Fruit fly (Drosophila melanogaster) whole organism, embryonic: ENCODE results near the gene RpS2.

Experiments used
- C15 ChIP-seq: fragments of 200-800 bp; sonication (Bioruptor generic); IDR thresholded peaks from 3 replicates; pipeline ENCODE4 v1.3.6; 2022; ENCODE audit warnings: missing biosample characterization, missing genetic modification characterization
- CG11093 ChIP-seq: fragments of 200-800 bp; sonication (Bioruptor generic); IDR thresholded peaks from 3 replicates; pipeline ENCODE4 v1.3.6; 2022; ENCODE audit warnings: missing biosample characterization, missing genetic modification characterization
- CG12236 ChIP-seq: fragments of 200-800 bp; sonication (Bioruptor generic); optimal IDR thresholded peaks from 2 replicates; lab custom pipeline; 2016; ENCODE audit warnings: missing biosample characterization, missing genetic modification characterization
- CG12659 ChIP-seq: fragments of 200-800 bp; sonication (Bioruptor generic); optimal IDR thresholded peaks from 3 replicates; lab custom pipeline; 2017; ENCODE audit warnings: mild to moderate bottlenecking, missing biosample characterization, missing genetic modification reagents, missing genetic modification characterization
- CG15601 ChIP-seq: fragments of 200-800 bp; sonication (Bioruptor generic); optimal IDR thresholded peaks from 3 replicates; lab custom pipeline; 2019; ENCODE audit warnings: missing biosample characterization, mild to moderate bottlenecking, missing genetic modification characterization, moderate library complexity
- CG17385 ChIP-seq: fragments of 200-800 bp; sonication (Bioruptor generic); optimal IDR thresholded peaks from 3 replicates; lab custom pipeline; 2018; ENCODE audit warnings: missing biosample characterization, mild to moderate bottlenecking, missing genetic modification characterization
- CG17568 ChIP-seq: fragments of 200-800 bp; sonication (Bioruptor generic); optimal IDR thresholded peaks from 2 replicates; lab custom pipeline; 2018; ENCODE audit warnings: missing biosample characterization, mild to moderate bottlenecking, missing genetic modification characterization, moderate library complexity
- CG3163 ChIP-seq: fragments of 200-800 bp; sonication (Bioruptor generic); optimal IDR thresholded peaks from 3 replicates; lab custom pipeline; 2016; ENCODE audit warnings: missing biosample characterization, missing genetic modification characterization
- CG32767 ChIP-seq: fragments of 200-800 bp; sonication (Bioruptor generic); IDR thresholded peaks from 2 replicates; pipeline ENCODE4 v1.3.6; 2022; ENCODE audit warnings: missing biosample characterization, missing genetic modification characterization
- CG32772 ChIP-seq: fragments of 200-800 bp; sonication (Bioruptor generic); IDR thresholded peaks from 2 replicates; pipeline ENCODE4 v1.3.6; 2022; ENCODE audit warnings: missing biosample characterization, missing genetic modification characterization
- CG34224 ChIP-seq: fragments of 200-800 bp; sonication (Bioruptor generic); IDR thresholded peaks from 3 replicates; pipeline ENCODE4 v1.3.6; 2022; ENCODE audit warnings: missing biosample characterization, missing genetic modification characterization; ENCODE audit not compliant: partially characterized antibody
- CG4404 ChIP-seq: fragments of 200-800 bp; sonication (Bioruptor generic); IDR thresholded peaks from 2 replicates; pipeline ENCODE4 v1.3.6; 2022; ENCODE audit warnings: missing biosample characterization, missing genetic modification characterization
- CG4854 ChIP-seq: fragments of 200-800 bp; sonication (Bioruptor generic); optimal IDR thresholded peaks from 2 replicates; lab custom pipeline; 2016; ENCODE audit warnings: missing biosample characterization, missing genetic modification characterization, inconsistent platforms
- CG5245 ChIP-seq: fragments of 200-800 bp; sonication (Bioruptor generic); optimal IDR thresholded peaks from 3 replicates; lab custom pipeline; 2016; ENCODE audit warnings: missing biosample characterization, missing genetic modification characterization
- CG5953 ChIP-seq: fragments of 200-800 bp; sonication (Bioruptor generic); IDR thresholded peaks from 2 replicates; pipeline ENCODE4 v1.3.6; 2022; ENCODE audit warnings: missing biosample characterization, missing genetic modification characterization
- CG7987 ChIP-seq: fragments of 200-800 bp; sonication (Bioruptor generic); optimal IDR thresholded peaks from 2 replicates; lab custom pipeline; 2018; ENCODE audit warnings: missing biosample characterization, mild to moderate bottlenecking, missing genetic modification characterization, moderate library complexity
- CG8290 ChIP-seq, 3 experiments: fragments of 200-800 bp; sonication (Bioruptor generic); optimal IDR thresholded peaks; 2 replicates each; lab custom pipeline; 2016 to 2019; ENCODE audit warnings: missing biosample characterization in 3 of 3, missing genetic modification characterization in 3 of 3, mild to moderate bottlenecking in 2 of 3, moderate library complexity in 1 of 3
- CHES-1-like ChIP-seq: fragments of 200-800 bp; sonication (Bioruptor generic); optimal IDR thresholded peaks from 2 replicates; lab custom pipeline; 2016; ENCODE audit warnings: missing biosample characterization, missing genetic modification characterization
- D19A ChIP-seq: fragments of 200-800 bp; optimal IDR thresholded peaks from 3 replicates; lab custom pipeline; 2019; ENCODE audit warnings: missing biosample characterization, mild to moderate bottlenecking, missing genetic modification characterization, moderate library complexity
- Dip3 ChIP-seq: fragments of 200-800 bp; sonication (Bioruptor generic); optimal IDR thresholded peaks from 3 replicates; lab custom pipeline; 2016; ENCODE audit warnings: missing biosample characterization, missing genetic modification characterization
- Doc2 ChIP-seq: fragments of 200-800 bp; sonication (Bioruptor generic); IDR thresholded peaks from 2 replicates; pipeline ENCODE4 v1.3.6; 2022; ENCODE audit warnings: missing biosample characterization, missing genetic modification characterization
- Ets65A ChIP-seq: fragments of 200-800 bp; sonication (Bioruptor generic); peaks from one replicate; lab custom pipeline; 2016; ENCODE audit warnings: missing biosample characterization, missing genetic modification characterization
- HHEX ChIP-seq: fragments of 200-800 bp; sonication (Bioruptor generic); optimal IDR thresholded peaks from 3 replicates; lab custom pipeline; 2017; ENCODE audit warnings: missing biosample characterization, mild to moderate bottlenecking, missing genetic modification characterization, missing genetic modification reagents
- MESR4 ChIP-seq: fragments of 200-800 bp; sonication (Bioruptor generic); optimal IDR thresholded peaks from 2 replicates; lab custom pipeline; 2018; ENCODE audit warnings: missing biosample characterization, mild to moderate bottlenecking, missing genetic modification characterization, moderate library complexity
- Mad ChIP-seq: fragments of 200-800 bp; sonication (Bioruptor generic); optimal IDR thresholded peaks from 2 replicates; lab custom pipeline; 2016; ENCODE audit warnings: missing biosample characterization, missing genetic modification characterization
- Nf-YB ChIP-seq: fragments of 200-800 bp; sonication (Bioruptor generic); optimal IDR thresholded peaks from 3 replicates; lab custom pipeline; 2019; ENCODE audit warnings: missing biosample characterization, mild to moderate bottlenecking, missing genetic modification characterization, moderate library complexity
- Ravus ChIP-seq: fragments of 200-800 bp; sonication (Bioruptor generic); IDR thresholded peaks from 2 replicates; pipeline ENCODE4 v1.3.6; 2022; ENCODE audit warnings: missing biosample characterization, missing genetic modification characterization
- Side ChIP-seq: fragments of 200-800 bp; sonication (Bioruptor generic); optimal IDR thresholded peaks from 2 replicates; lab custom pipeline; 2016; ENCODE audit warnings: missing biosample characterization, missing genetic modification characterization
- Xrp1 ChIP-seq: fragments of 200-800 bp; sonication (Bioruptor generic); IDR thresholded peaks from 2 replicates; pipeline ENCODE4 v1.3.6; 2022; ENCODE audit warnings: missing biosample characterization, missing genetic modification characterization
- az2 ChIP-seq: fragments of 200-800 bp; sonication (Bioruptor generic); optimal IDR thresholded peaks from 3 replicates; lab custom pipeline; 2016; ENCODE audit warnings: missing biosample characterization, missing genetic modification characterization
- bigmax ChIP-seq: fragments of 200-800 bp; sonication (Bioruptor generic); optimal IDR thresholded peaks from 2 replicates; lab custom pipeline; 2018; ENCODE audit warnings: missing biosample characterization, mild to moderate bottlenecking, missing genetic modification characterization
- chn ChIP-seq: fragments of 200-800 bp; sonication (Bioruptor generic); optimal IDR thresholded peaks from 2 replicates; lab custom pipeline; 2016; ENCODE audit warnings: missing biosample characterization, missing genetic modification characterization
- ci ChIP-seq: fragments of 200-800 bp; sonication (Bioruptor generic); IDR thresholded peaks from 3 replicates; pipeline ENCODE4 v1.3.6; 2022; ENCODE audit warnings: missing biosample characterization, missing genetic modification characterization
- dati ChIP-seq: fragments of 200-800 bp; sonication (Bioruptor generic); IDR thresholded peaks from 2 replicates; pipeline ENCODE4 v1.3.6; 2022; ENCODE audit warnings: missing biosample characterization, missing genetic modification characterization
- ems ChIP-seq: fragments of 200-800 bp; sonication (Bioruptor generic); optimal IDR thresholded peaks from 3 replicates; lab custom pipeline; 2016; ENCODE audit warnings: missing biosample characterization, missing genetic modification characterization
- gcm ChIP-seq: fragments of 200-800 bp; sonication (Bioruptor generic); optimal IDR thresholded peaks from 2 replicates; lab custom pipeline; 2019; ENCODE audit warnings: missing biosample characterization, mild to moderate bottlenecking, missing genetic modification characterization, moderate library complexity
- grau ChIP-seq: fragments of 200-800 bp; optimal IDR thresholded peaks from 3 replicates; lab custom pipeline; 2019; ENCODE audit warnings: missing biosample characterization, mild to moderate bottlenecking, missing genetic modification characterization, moderate library complexity
- her ChIP-seq: fragments of 200-800 bp; sonication (Bioruptor generic); optimal IDR thresholded peaks from 2 replicates; lab custom pipeline; 2016; ENCODE audit warnings: missing biosample characterization, missing genetic modification characterization
- hkb ChIP-seq, 2 experiments: fragments of 200-800 bp in 1 of 2; fragments of >200 bp in 1 of 2; sonication (Bioruptor generic) in 1 of 2; IDR thresholded peaks in 1 of 2; optimal IDR thresholded peaks in 1 of 2; 2 replicates each; pipeline versions ENCODE4 v1.3.6 to Lab custom; 2017 to 2022; ENCODE audit warnings: missing biosample characterization in 1 of 2, missing genetic modification characterization in 1 of 2
- kah ChIP-seq: fragments of 200-800 bp; sonication (Bioruptor generic); optimal IDR thresholded peaks from 2 replicates; lab custom pipeline; 2018; ENCODE audit warnings: missing biosample characterization, mild to moderate bottlenecking, missing genetic modification characterization
- klu ChIP-seq: fragments of 200-800 bp; sonication (Bioruptor generic); IDR thresholded peaks from 2 replicates; pipeline ENCODE4 v1.3.6; 2022; ENCODE audit warnings: missing biosample characterization, missing genetic modification characterization
- nerfin-2 ChIP-seq: fragments of 200-800 bp; sonication (Bioruptor generic); IDR thresholded peaks from 2 replicates; pipeline ENCODE4 v1.3.6; 2022; ENCODE audit warnings: missing biosample characterization, missing genetic modification characterization; ENCODE audit not compliant: partially characterized antibody
- nom ChIP-seq: fragments of 200-800 bp; sonication (Bioruptor generic); optimal IDR thresholded peaks from 2 replicates; lab custom pipeline; 2017; ENCODE audit warnings: missing biosample characterization, missing genetic modification characterization, mild to moderate bottlenecking, moderate library complexity, missing genetic modification reagents
- peb ChIP-seq: fragments of 200-800 bp; sonication (Bioruptor generic); IDR thresholded peaks from 2 replicates; pipeline ENCODE4 v1.3.6; 2022; ENCODE audit warnings: missing biosample characterization, missing genetic modification characterization
- pros ChIP-seq: fragments of 200-800 bp; sonication (Bioruptor generic); optimal IDR thresholded peaks from 3 replicates; lab custom pipeline; 2019; ENCODE audit warnings: missing biosample characterization, mild to moderate bottlenecking, missing genetic modification characterization, moderate library complexity
- slou ChIP-seq: fragments of 200-800 bp; sonication (Bioruptor generic); optimal IDR thresholded peaks from 3 replicates; lab custom pipeline; 2016; ENCODE audit warnings: missing biosample characterization, missing genetic modification characterization
- tap ChIP-seq: fragments of 200-800 bp; optimal IDR thresholded peaks from 3 replicates; lab custom pipeline; 2019; ENCODE audit warnings: missing biosample characterization, mild to moderate bottlenecking, missing genetic modification characterization, moderate library complexity
- tio ChIP-seq: fragments of 200-800 bp; sonication (Bioruptor generic); optimal IDR thresholded peaks from 2 replicates; lab custom pipeline; 2017; ENCODE audit warnings: missing biosample characterization, missing genetic modification characterization, inconsistent platforms
- vfl ChIP-seq: fragments of 200-800 bp; sonication (Bioruptor generic); optimal IDR thresholded peaks from 2 replicates; lab custom pipeline; 2016; ENCODE audit warnings: missing biosample characterization, missing genetic modification characterization
- zfh2 ChIP-seq: fragments of 200-800 bp; sonication (Bioruptor generic); optimal IDR thresholded peaks from 2 replicates; lab custom pipeline; 2016; ENCODE audit warnings: missing biosample characterization, missing genetic modification characterization

Gene RpS2

dm6 chr2L:9921401-9921800 lies 24.0 kb upstream of the RpS2 start, which contains the start of gene CG4592 (continued):
- TF ChIP-seq HHEX (GFP tag; lab: Kevin White, UChicago) (peak; percentile 34), gcm (GFP tag; lab: Kevin White, UChicago) (no peak), Side (peak; percentile 31), dati (GFP tag; lab: Robert Waterston, UW) (0 out of 2 replicates have a peak, but pooled peaks have one; percentile 35), nerfin-2 (no peak), vfl (GFP tag; lab: Kevin White, UChicago) (peak; percentile 60), CG4854 (GFP tag; lab: Kevin White, UChicago) (no peak), tio (GFP tag; lab: Kevin White, UChicago) (no peak), CG12659 (GFP tag; lab: Kevin White, UChicago) (peak; percentile 63), zfh2 (GFP tag; lab: Kevin White, UChicago) (peak; percentile 30), CG5953 (GFP tag; lab: Robert Waterston, UW) (no peak), ems (peak; percentile 18), Ets65A (GFP tag; lab: Kevin White, UChicago) (peak; percentile 90), CG3163 (no peak), Xrp1 (GFP tag; lab: Robert Waterston, UW) (peak; percentile 69), grau (tag; lab: Kevin White, UChicago) (no peak), CG32772 (GFP tag; lab: Robert Waterston, UW) (0 out of 2 replicates have a peak, but pooled peaks have one; percentile 22), ci (GFP tag; lab: Robert Waterston, UW) (peak; percentile 90), CG5245 (peak; percentile 48), CG8290 (GFP tag; optimal IDR thresholded peaks at IDR 0.05; lab: Kevin White, UChicago) (no peak), CG8290 (tag; optimal IDR thresholded peaks at IDR 0.05; lab: Kevin White, UChicago) (no peak), chn (peak; percentile 42), CG4404 (no peak), CG15601 (tag; lab: Kevin White, UChicago) (no peak), kah (peak; percentile 46), pros (no peak), hkb (optimal IDR thresholded peaks at IDR 0.05; lab: Kevin White, UChicago) (no peak), hkb (GFP tag; IDR thresholded peaks at IDR 0.05; lab: Robert Waterston, UW) (peak; percentile 84), Nf-YB (GFP tag; lab: Kevin White, UChicago) (peak; percentile 23), klu (GFP tag; lab: Robert Waterston, UW) (no peak), CG17385 (GFP tag; lab: Kevin White, UChicago) (peak; percentile 57), tap (no peak), Mad (peak; percentile 55), C15 (GFP tag; lab: Robert Waterston, UW) (no peak), Doc2 (GFP tag; lab: Robert Waterston, UW) (no peak), Ravus (GFP tag; lab: Robert Waterston, UW) (no peak), CG11093 (no peak), CG32767 (GFP tag; lab: Robert Waterston, UW) (peak; percentile 56; the same call in 1 of the 2 replicates), MESR4 (peak; percentile 21), CG17568 (GFP tag; lab: Kevin White, UChicago) (no peak), az2 (GFP tag; lab: Kevin White, UChicago) (peak; percentile 30), CG12236 (GFP tag; lab: Kevin White, UChicago) (no peak), CG34224 (GFP tag; lab: Robert Waterston, UW) (0 out of 3 replicates have a peak, but pooled peaks have one; percentile 29), CG7987 (peak; percentile 78), D19A (tag; lab: Kevin White, UChicago) (no peak), peb (no peak), slou (GFP tag; lab: Kevin White, UChicago) (no peak), CHES-1-like (GFP tag; lab: Kevin White, UChicago) (no peak), her (GFP tag; lab: Kevin White, UChicago) (peak; percentile 45), Dip3 (GFP tag; lab: Kevin White, UChicago) (peak; percentile 18), nom (GFP tag; lab: Kevin White, UChicago) (no peak), bigmax (GFP tag; lab: Kevin White, UChicago) (peak; percentile 60)
